Worm (Caenorhabditis elegans) whole organism, young adult: ENCODE measurements around the gene ZK218.11.

Source experiments
- F33H1.4 ChIP-seq: fragments of 200-800 bp; sonication (Bioruptor generic); IDR thresholded peaks from 2 replicates; pipeline ENCODE4 v1.3.6; 2022; ENCODE audit warnings: missing genetic modification reagents, missing genetic modification characterization, missing compliant biosample characterization
- bed-1 ChIP-seq: fragments of 200-800 bp; sonication (Bioruptor generic); IDR thresholded peaks from 2 replicates; pipeline ENCODE4 v1.3.6; 2022; ENCODE audit warnings: missing genetic modification reagents, missing genetic modification characterization, missing compliant biosample characterization
- tbx-9 ChIP-seq: sonication (generic microtip); optimal IDR thresholded peaks from 2 replicates; lab custom pipeline; 2016; ENCODE audit warnings: borderline replicate concordance, missing genetic modification characterization, inconsistent platforms, missing compliant biosample characterization

DNA sequence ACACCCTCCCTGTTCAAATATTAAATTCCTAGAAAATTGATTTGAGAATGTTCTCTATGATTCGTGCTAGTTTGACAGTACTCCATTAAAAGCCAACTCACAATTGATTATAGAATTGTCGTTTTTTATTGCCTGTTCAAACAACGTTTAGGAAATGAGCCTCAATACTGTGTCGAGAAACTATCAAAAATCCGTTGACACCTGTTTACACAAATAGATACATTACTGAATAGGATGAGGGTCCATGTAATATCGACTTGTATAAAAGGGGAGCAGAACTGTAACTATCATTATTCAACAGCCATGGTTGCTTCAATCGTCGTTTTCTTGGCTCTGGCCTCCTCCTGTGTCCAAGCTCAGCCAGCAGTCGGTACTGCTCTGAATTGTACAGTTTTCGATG lies 7.4 kb downstream of the ZK218.11 start, which contains the start of gene ZK218.5:
- TF ChIP-seq bed-1 (GFP tag; lab: Robert Waterston, UW) (no peak), tbx-9 (tag; lab: Kevin White, UChicago) (no peak), F33H1.4 (no peak)
